Fruit fly (Drosophila melanogaster) whole organism, embryonic: ENCODE data around the gene CG31431.

Experiments
- Antp ChIP-seq: fragments of 200-800 bp; sonication (Bioruptor generic); optimal IDR thresholded peaks from 3 replicates; lab custom pipeline; 2016; ENCODE audit warnings: missing biosample characterization, missing genetic modification characterization
- B-H1 ChIP-seq: fragments of 200-800 bp; sonication (Bioruptor generic); IDR thresholded peaks from 3 replicates; pipeline ENCODE4 v1.3.6; 2022; ENCODE audit warnings: missing biosample characterization, missing genetic modification characterization
- Bdp1 ChIP-seq: fragments of 200-800 bp; sonication (Bioruptor generic); optimal IDR thresholded peaks from 3 replicates; lab custom pipeline; 2016; ENCODE audit warnings: missing biosample characterization, missing genetic modification characterization
- CG10274 ChIP-seq: fragments of 200-800 bp; sonication (Bioruptor generic); optimal IDR thresholded peaks from 3 replicates; lab custom pipeline; 2017; ENCODE audit warnings: missing biosample characterization, mild to moderate bottlenecking, missing genetic modification characterization
- CG11398 ChIP-seq: fragments of 200-800 bp; sonication (Bioruptor generic); optimal IDR thresholded peaks from 2 replicates; lab custom pipeline; 2016; ENCODE audit warnings: missing biosample characterization, missing genetic modification characterization
- CG12769 ChIP-seq: fragments of 200-800 bp; sonication (Bioruptor generic); optimal IDR thresholded peaks from 2 replicates; lab custom pipeline; 2019; ENCODE audit warnings: missing biosample characterization, mild to moderate bottlenecking, missing genetic modification characterization, moderate library complexity
- CG13894 ChIP-seq: fragments of 200-800 bp; sonication (Bioruptor generic); optimal IDR thresholded peaks from 3 replicates; lab custom pipeline; 2018; ENCODE audit warnings: missing biosample characterization, mild to moderate bottlenecking, missing genetic modification characterization, moderate library complexity
- CG17186 ChIP-seq: fragments of 200-800 bp; sonication (Bioruptor generic); optimal IDR thresholded peaks from 3 replicates; lab custom pipeline; 2017; ENCODE audit warnings: missing biosample characterization, missing genetic modification reagents, missing genetic modification characterization
- CG1832 ChIP-seq: fragments of 200-800 bp; sonication (Bioruptor generic); optimal IDR thresholded peaks from 2 replicates; lab custom pipeline; 2017; ENCODE audit warnings: missing biosample characterization, mild to moderate bottlenecking, missing genetic modification characterization, inconsistent platforms
- CG18619 ChIP-seq: fragments of 200-800 bp; sonication (Bioruptor generic); optimal IDR thresholded peaks from 3 replicates; lab custom pipeline; 2017; ENCODE audit warnings: missing biosample characterization, mild to moderate bottlenecking, missing genetic modification characterization
- CG32532 ChIP-seq: fragments of 200-800 bp; sonication (Bioruptor generic); IDR thresholded peaks from 2 replicates; pipeline ENCODE4 v1.3.6; 2022; ENCODE audit warnings: missing biosample characterization, missing genetic modification characterization
- CG33213 ChIP-seq: fragments of 200-800 bp; sonication (Bioruptor generic); optimal IDR thresholded peaks from 3 replicates; lab custom pipeline; 2016; ENCODE audit warnings: missing biosample characterization, missing genetic modification characterization
- CG3838 ChIP-seq: fragments of 200-800 bp; sonication (Bioruptor generic); optimal IDR thresholded peaks from 3 replicates; lab custom pipeline; 2016; ENCODE audit warnings: missing biosample characterization, missing genetic modification characterization
- CG4360 ChIP-seq: fragments of 200-800 bp; sonication (Bioruptor generic); IDR thresholded peaks from 2 replicates; pipeline ENCODE4 v1.3.6; 2022; ENCODE audit warnings: missing biosample characterization, missing genetic modification characterization
- CG6689 ChIP-seq: fragments of 200-800 bp; sonication (Bioruptor generic); IDR thresholded peaks from 2 replicates; pipeline ENCODE4 v1.3.6; 2022; ENCODE audit warnings: missing biosample characterization, missing genetic modification characterization
- CG7928 ChIP-seq: fragments of 200-800 bp; sonication (Bioruptor generic); optimal IDR thresholded peaks from 2 replicates; lab custom pipeline; 2017; ENCODE audit warnings: missing biosample characterization, mild to moderate bottlenecking, missing genetic modification characterization
- CG9215 ChIP-seq: fragments of 200-800 bp; sonication (Bioruptor generic); IDR thresholded peaks from 2 replicates; pipeline ENCODE4 v1.3.6; 2022; ENCODE audit warnings: missing biosample characterization, missing genetic modification characterization
- CkIIα-i1 ChIP-seq: fragments of 200-800 bp; sonication (Bioruptor generic); IDR thresholded peaks from 2 replicates; pipeline ENCODE4 v1.3.6; 2022; ENCODE audit warnings: missing biosample characterization, missing genetic modification characterization
- D19A ChIP-seq: fragments of 200-800 bp; optimal IDR thresholded peaks from 3 replicates; lab custom pipeline; 2019; ENCODE audit warnings: missing biosample characterization, mild to moderate bottlenecking, missing genetic modification characterization, moderate library complexity
- Dek ChIP-seq: fragments of 200-800 bp; sonication (Bioruptor generic); optimal IDR thresholded peaks from 3 replicates; lab custom pipeline; 2019; ENCODE audit warnings: missing biosample characterization, mild to moderate bottlenecking, missing genetic modification characterization, moderate library complexity
- Dll ChIP-seq: fragments of 200-800 bp; sonication (Bioruptor generic); IDR thresholded peaks from 4 replicates; pipeline ENCODE4 v1.3.6; 2022; ENCODE audit warnings: missing biosample characterization, missing genetic modification characterization; ENCODE audit not compliant: partially characterized antibody
- E2f2 ChIP-seq: fragments of 200-800 bp; sonication (Bioruptor generic); IDR thresholded peaks from 2 replicates; pipeline ENCODE4 v1.3.6; 2022; ENCODE audit warnings: missing biosample characterization, missing genetic modification characterization
- Hand ChIP-seq: fragments of 200-800 bp; sonication (Bioruptor generic); optimal IDR thresholded peaks from 2 replicates; lab custom pipeline; 2017; ENCODE audit warnings: mild to moderate bottlenecking, missing biosample characterization, missing genetic modification reagents, missing genetic modification characterization
- Hey ChIP-seq: fragments of 200-800 bp; sonication (Bioruptor generic); optimal IDR thresholded peaks from 3 replicates; lab custom pipeline; 2018; ENCODE audit warnings: missing biosample characterization, mild to moderate bottlenecking, missing genetic modification characterization
- HmgD ChIP-seq: fragments of 200-800 bp; sonication (Bioruptor generic); optimal IDR thresholded peaks from 3 replicates; lab custom pipeline; 2016; ENCODE audit warnings: missing biosample characterization, missing genetic modification characterization
- Mes4 ChIP-seq: fragments of 200-800 bp; sonication (Bioruptor generic); optimal IDR thresholded peaks from 2 replicates; lab custom pipeline; 2016; ENCODE audit warnings: missing biosample characterization, missing genetic modification characterization
- Nf-YA ChIP-seq: fragments of 200-800 bp; sonication (Bioruptor generic); IDR thresholded peaks from 2 replicates; pipeline ENCODE4 v1.3.6; 2022; ENCODE audit warnings: missing biosample characterization, missing genetic modification characterization
- Oaz ChIP-seq: fragments of 200-800 bp; sonication (Bioruptor generic); IDR thresholded peaks from 2 replicates; pipeline ENCODE4 v1.3.6; 2022; ENCODE audit warnings: missing biosample characterization, missing genetic modification characterization
- Tbp ChIP-seq: fragments of >200 bp; optimal IDR thresholded peaks from 2 replicates; lab custom pipeline; 2018; ENCODE audit warnings: missing biosample characterization, missing genetic modification characterization
- bigmax ChIP-seq: fragments of 200-800 bp; sonication (Bioruptor generic); optimal IDR thresholded peaks from 2 replicates; lab custom pipeline; 2018; ENCODE audit warnings: missing biosample characterization, mild to moderate bottlenecking, missing genetic modification characterization
- cad ChIP-seq: fragments of >200 bp; optimal IDR thresholded peaks from 2 replicates; lab custom pipeline; 2017; ENCODE audit warnings: missing biosample characterization, missing genetic modification characterization
- dati ChIP-seq: fragments of 200-800 bp; sonication (Bioruptor generic); IDR thresholded peaks from 2 replicates; pipeline ENCODE4 v1.3.6; 2022; ENCODE audit warnings: missing biosample characterization, missing genetic modification characterization
- grau ChIP-seq: fragments of 200-800 bp; optimal IDR thresholded peaks from 3 replicates; lab custom pipeline; 2019; ENCODE audit warnings: missing biosample characterization, mild to moderate bottlenecking, missing genetic modification characterization, moderate library complexity
- hb ChIP-seq: fragments of 200-800 bp; sonication (Bioruptor generic); IDR thresholded peaks from 3 replicates; pipeline ENCODE4 v1.3.6; 2022; ENCODE audit warnings: missing biosample characterization, missing genetic modification characterization; ENCODE audit not compliant: partially characterized antibody
- inv ChIP-seq: fragments of 200-800 bp; sonication (Bioruptor generic); IDR thresholded peaks from 2 replicates; pipeline ENCODE4 v1.3.6; 2022; ENCODE audit warnings: missing biosample characterization, missing genetic modification characterization; ENCODE audit not compliant: partially characterized antibody
- jumu ChIP-seq: fragments of 200-800 bp; sonication (Bioruptor generic); optimal IDR thresholded peaks from 3 replicates; lab custom pipeline; 2016; ENCODE audit warnings: missing biosample characterization, missing genetic modification characterization
- kah ChIP-seq: fragments of 200-800 bp; sonication (Bioruptor generic); optimal IDR thresholded peaks from 2 replicates; lab custom pipeline; 2018; ENCODE audit warnings: missing biosample characterization, mild to moderate bottlenecking, missing genetic modification characterization
- lbe ChIP-seq: fragments of 200-800 bp; sonication (Bioruptor generic); optimal IDR thresholded peaks from 2 replicates; lab custom pipeline; 2016; ENCODE audit warnings: missing biosample characterization, mild to moderate bottlenecking, missing genetic modification characterization
- lilli ChIP-seq: fragments of 200-800 bp; sonication (Bioruptor generic); optimal IDR thresholded peaks from 3 replicates; lab custom pipeline; 2016; ENCODE audit warnings: missing biosample characterization, missing genetic modification characterization
- peb ChIP-seq: fragments of 200-800 bp; sonication (Bioruptor generic); IDR thresholded peaks from 2 replicates; pipeline ENCODE4 v1.3.6; 2022; ENCODE audit warnings: missing biosample characterization, missing genetic modification characterization
- ro ChIP-seq: fragments of 200-800 bp; sonication (Bioruptor generic); IDR thresholded peaks from 2 replicates; pipeline ENCODE4 v1.3.6; 2022; ENCODE audit warnings: missing biosample characterization, missing genetic modification characterization
- sc ChIP-seq, 3 experiments: fragments of >200 bp in 2 of 3; fragments of 200-800 bp in 1 of 3; sonication (Bioruptor generic) in 1 of 3; optimal IDR thresholded peaks; 2 replicates in 2 of 3; 3 replicates in 1 of 3; lab custom pipeline; 2017; ENCODE audit warnings: mild to moderate bottlenecking in 1 of 3, missing biosample characterization in 1 of 3, missing genetic modification characterization in 1 of 3, missing genetic modification reagents in 1 of 3
- schlank ChIP-seq: fragments of 200-800 bp; sonication (Bioruptor generic); optimal IDR thresholded peaks from 2 replicates; lab custom pipeline; 2018; ENCODE audit warnings: missing biosample characterization, mild to moderate bottlenecking, missing genetic modification characterization
- scrt ChIP-seq: fragments of 200-800 bp; sonication (Bioruptor generic); optimal IDR thresholded peaks from 2 replicates; lab custom pipeline; 2018; ENCODE audit warnings: missing biosample characterization, mild to moderate bottlenecking, missing genetic modification characterization, moderate library complexity
- slbo ChIP-seq: fragments of 200-800 bp; sonication (Bioruptor generic); IDR thresholded peaks from 2 replicates; pipeline ENCODE4 v1.3.6; 2022; ENCODE audit warnings: missing biosample characterization, missing genetic modification characterization
- sna ChIP-seq: fragments of 200-800 bp; sonication (Bioruptor generic); IDR thresholded peaks from 2 replicates; pipeline ENCODE4 v1.3.6; 2022; ENCODE audit warnings: missing biosample characterization, missing genetic modification characterization; ENCODE audit not compliant: partially characterized antibody
- sug ChIP-seq: fragments of 200-800 bp; optimal IDR thresholded peaks from 2 replicates; lab custom pipeline; 2019; ENCODE audit warnings: missing biosample characterization, mild to moderate bottlenecking, missing genetic modification characterization, moderate library complexity
- tgo ChIP-seq: fragments of 200-800 bp; sonication (Bioruptor generic); IDR thresholded peaks from 3 replicates; pipeline ENCODE4 v1.3.6; 2022; ENCODE audit warnings: missing biosample characterization, missing genetic modification characterization
- zen2 ChIP-seq: fragments of 200-800 bp; sonication (Bioruptor generic); IDR thresholded peaks from 3 replicates; pipeline ENCODE4 v1.3.6; 2022; ENCODE audit warnings: missing biosample characterization, missing genetic modification characterization; ENCODE audit not compliant: partially characterized antibody

Gene CG31431

DNA sequence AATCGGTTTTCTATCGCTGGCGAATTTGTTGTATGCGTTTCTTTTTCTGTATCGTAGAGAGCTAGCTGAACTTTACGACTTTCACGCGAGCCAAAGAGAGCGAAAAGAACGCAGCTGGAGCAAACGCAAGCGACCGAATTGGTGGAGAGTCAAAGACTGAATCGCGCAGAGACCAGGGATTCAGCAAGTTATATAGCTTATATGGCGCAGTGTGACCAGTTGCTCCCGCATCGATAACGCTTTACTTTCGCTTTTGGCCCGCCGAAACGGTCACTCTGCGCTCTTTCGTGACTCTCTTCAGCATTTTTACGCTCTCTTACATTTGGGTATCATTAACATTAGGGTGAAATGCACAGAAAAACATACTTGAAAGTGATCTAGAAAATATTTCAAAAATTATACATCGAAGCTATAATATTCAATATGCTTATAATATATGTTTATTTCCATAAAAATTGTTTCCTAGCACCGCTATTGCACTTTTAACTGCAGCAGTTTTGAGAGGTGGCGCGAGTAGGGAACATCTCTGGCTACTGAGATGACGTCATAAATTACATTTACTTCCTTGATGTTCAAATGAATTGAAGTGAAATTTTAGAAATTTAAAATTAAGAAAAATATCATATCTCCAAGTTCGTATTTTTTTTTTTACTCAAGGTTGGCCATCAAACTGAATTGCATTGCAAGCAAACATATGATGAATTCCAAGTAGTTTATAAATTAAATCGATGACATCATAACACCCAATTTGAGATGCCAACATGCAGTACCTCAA lies 14.2 kb upstream of the CG31431 start, which contains the start of gene glec (continued):
- TF ChIP-seq Tbp (peak; percentile 88), ro (no peak), CG18619 (GFP tag; lab: Kevin White, UChicago) (no peak), Oaz (no peak), Nf-YA (no peak), cad (no peak), inv (GFP tag; lab: Robert Waterston, UW) (peak; percentile 19; the same call in 1 of the 2 replicates), CG12769 (tag; lab: Kevin White, UChicago) (peak; percentile 77), lbe (peak; percentile 19), HmgD (GFP tag; lab: Kevin White, UChicago) (peak; percentile 77), sc (optimal IDR thresholded peaks at IDR 0.05; lab: Kevin White, UChicago) (no peak), sc (GFP tag; optimal IDR thresholded peaks at IDR 0.05; lab: Kevin White, UChicago) (no peak), Bdp1 (no peak), slbo (peak; percentile 46; the same call in 1 of the 2 replicates), CG11398 (GFP tag; lab: Kevin White, UChicago) (no peak), peb (GFP tag; lab: Robert Waterston, UW) (no peak), CG17186 (GFP tag; lab: Kevin White, UChicago) (no peak), Hey (tag; lab: Kevin White, UChicago) (no peak), CG32532 (peak; percentile 63), CkIIα-i1 (GFP tag; lab: Robert Waterston, UW) (no peak), CG4360 (peak; percentile 60; the same call in 1 of the 2 replicates), schlank (tag; lab: Kevin White, UChicago) (peak; percentile 18), B-H1 (GFP tag; lab: Robert Waterston, UW) (no peak; the same call in 2 of the 3 replicates), Dek (tag; lab: Kevin White, UChicago) (peak; percentile 2), Mes4 (no peak), CG9215 (GFP tag; lab: Robert Waterston, UW) (no peak), tgo (0 out of 3 replicates have a peak, but pooled peaks have one; percentile 31), jumu (GFP tag; lab: Kevin White, UChicago) (no peak), CG3838 (no peak), D19A (peak; percentile 23), sug (peak; percentile 36), CG6689 (GFP tag; lab: Robert Waterston, UW) (peak; percentile 99), zen2 (peak; percentile 42; the same call in 1 of the 3 replicates), bigmax (GFP tag; lab: Kevin White, UChicago) (no peak), kah (GFP tag; lab: Kevin White, UChicago) (no peak), CG33213 (peak; percentile 63), CG13894 (tag; lab: Kevin White, UChicago) (peak; percentile 70), Dll (no peak), E2f2 (GFP tag; lab: Robert Waterston, UW) (peak; percentile 36), CG10274 (no peak), hb (GFP tag; lab: Robert Waterston, UW) (no peak), Antp (GFP tag; lab: Kevin White, UChicago) (peak; percentile 57), sna (GFP tag; lab: Robert Waterston, UW) (peak; percentile 36; the same call in 1 of the 2 replicates), dati (GFP tag; lab: Robert Waterston, UW) (no peak), CG1832 (GFP tag; lab: Kevin White, UChicago) (no peak), grau (tag; lab: Kevin White, UChicago) (peak; percentile 27), lilli (GFP tag; lab: Kevin White, UChicago) (peak; percentile 31), Hand (no peak), CG7928 (GFP tag; lab: Kevin White, UChicago) (peak; percentile 63), scrt (peak; percentile 21)
